Fruit fly (Drosophila melanogaster) whole organism, prepupa: Measurements from ENCODE around the gene PH4alphaPV.

Experiments used
- CG10631 ChIP-seq: fragments of 200-800 bp; sonication (Bioruptor generic); optimal IDR thresholded peaks from 2 replicates; lab custom pipeline; 2016; ENCODE audit warnings: missing biosample characterization, missing genetic modification characterization
- CG10669 ChIP-seq: fragments of 200-800 bp; sonication (Bioruptor generic); optimal IDR thresholded peaks from 3 replicates; lab custom pipeline; 2018; ENCODE audit warnings: missing biosample characterization, mild to moderate bottlenecking, missing genetic modification characterization, moderate library complexity
- CG11294 ChIP-seq: fragments of 200-800 bp; sonication (Bioruptor generic); IDR thresholded peaks from 2 replicates; pipeline ENCODE4 v1.3.6; 2022; ENCODE audit warnings: missing biosample characterization, missing genetic modification characterization
- CG11762 ChIP-seq: fragments of 200-800 bp; sonication (Bioruptor generic); optimal IDR thresholded peaks from 3 replicates; lab custom pipeline; 2016; ENCODE audit warnings: missing biosample characterization, missing genetic modification characterization; ENCODE audit not compliant: insufficient read depth
- CG1621 ChIP-seq: fragments of 200-800 bp; sonication (Bioruptor generic); optimal IDR thresholded peaks from 3 replicates; lab custom pipeline; 2018; ENCODE audit warnings: missing biosample characterization, mild to moderate bottlenecking, missing genetic modification characterization
- CG16779 ChIP-seq: fragments of 200-800 bp; sonication (Bioruptor generic); optimal IDR thresholded peaks from 3 replicates; lab custom pipeline; 2017; ENCODE audit warnings: missing biosample characterization, mild to moderate bottlenecking, missing genetic modification characterization
- CG3032 ChIP-seq: fragments of 200-800 bp; optimal IDR thresholded peaks from 2 replicates; lab custom pipeline; 2019; ENCODE audit warnings: missing biosample characterization, mild to moderate bottlenecking, missing genetic modification characterization, moderate library complexity
- CG32006 ChIP-seq: fragments of 200-800 bp; sonication (Bioruptor generic); optimal IDR thresholded peaks from 3 replicates; lab custom pipeline; 2017; ENCODE audit warnings: missing biosample characterization, mild to moderate bottlenecking, missing genetic modification characterization
- CG3919 ChIP-seq: fragments of 200-800 bp; sonication (Bioruptor generic); optimal IDR thresholded peaks from 3 replicates; lab custom pipeline; 2016; ENCODE audit warnings: missing biosample characterization, missing genetic modification characterization
- CG4318 ChIP-seq: fragments of 200-800 bp; sonication (Bioruptor generic); optimal IDR thresholded peaks from 3 replicates; lab custom pipeline; 2017; ENCODE audit warnings: missing biosample characterization, mild to moderate bottlenecking, missing genetic modification characterization
- CG6854 ChIP-seq: fragments of 200-800 bp; sonication (Bioruptor generic); optimal IDR thresholded peaks from 2 replicates; lab custom pipeline; 2017; ENCODE audit warnings: missing biosample characterization, mild to moderate bottlenecking, missing genetic modification characterization
- CG8119 ChIP-seq: fragments of 200-800 bp; sonication (Bioruptor generic); IDR thresholded peaks from 3 replicates; pipeline ENCODE4 v1.3.6; 2022; ENCODE audit warnings: missing biosample characterization, missing genetic modification characterization
- CG8319 ChIP-seq: fragments of 200-800 bp; sonication (Bioruptor generic); optimal IDR thresholded peaks from 3 replicates; lab custom pipeline; 2016; ENCODE audit warnings: missing biosample characterization, missing genetic modification characterization
- Eip75B ChIP-seq: fragments of 200-800 bp; sonication (Bioruptor generic); optimal IDR thresholded peaks from 3 replicates; lab custom pipeline; 2016; ENCODE audit warnings: missing biosample characterization, missing genetic modification characterization
- Eip78C ChIP-seq: fragments of 200-800 bp; sonication (Bioruptor generic); peaks from one replicate; lab custom pipeline; 2016; ENCODE audit warnings: missing biosample characterization, missing genetic modification characterization
- Eip93F ChIP-seq: fragments of 200-800 bp; sonication (Bioruptor generic); optimal IDR thresholded peaks from 2 replicates; lab custom pipeline; 2016; ENCODE audit warnings: missing biosample characterization, mild to moderate bottlenecking, missing genetic modification characterization
- Ets96B ChIP-seq: fragments of 200-800 bp; optimal IDR thresholded peaks from 2 replicates; lab custom pipeline; 2019; ENCODE audit warnings: missing biosample characterization, mild to moderate bottlenecking, missing genetic modification characterization, moderate library complexity
- Gug ChIP-seq: fragments of 200-800 bp; sonication (Bioruptor generic); IDR thresholded peaks from 2 replicates; pipeline ENCODE4 v1.3.6; 2022; ENCODE audit warnings: missing biosample characterization, missing genetic modification characterization
- Hr38 ChIP-seq: sonication (Bioruptor generic); optimal IDR thresholded peaks from 2 replicates; lab custom pipeline; 2016; ENCODE audit warnings: missing biosample characterization, missing genetic modification characterization
- Hr39 ChIP-seq: fragments of 200-800 bp; sonication (Bioruptor generic); optimal IDR thresholded peaks from 2 replicates; lab custom pipeline; 2016; ENCODE audit warnings: missing biosample characterization, missing genetic modification characterization
- Hr4 ChIP-seq: fragments of 200-800 bp; sonication (Bioruptor generic); optimal IDR thresholded peaks from 3 replicates; lab custom pipeline; 2016; ENCODE audit warnings: missing biosample characterization, missing genetic modification characterization
- Lpt ChIP-seq: fragments of 200-800 bp; sonication (Bioruptor generic); optimal IDR thresholded peaks from 3 replicates; lab custom pipeline; 2016; ENCODE audit warnings: missing biosample characterization, missing genetic modification characterization
- OdsH ChIP-seq: fragments of 200-800 bp; sonication (Bioruptor generic); optimal IDR thresholded peaks from 3 replicates; lab custom pipeline; 2016; ENCODE audit warnings: missing biosample characterization, missing genetic modification characterization
- Smox ChIP-seq: fragments of 200-800 bp; sonication (Bioruptor generic); optimal IDR thresholded peaks from 3 replicates; lab custom pipeline; 2016; ENCODE audit warnings: missing biosample characterization, missing genetic modification characterization
- Sox14 ChIP-seq: fragments of 200-800 bp; sonication (Bioruptor generic); optimal IDR thresholded peaks from 3 replicates; lab custom pipeline; 2016; ENCODE audit warnings: missing biosample characterization, missing genetic modification characterization
- achi ChIP-seq: fragments of 200-800 bp; sonication (Bioruptor generic); optimal IDR thresholded peaks from 3 replicates; lab custom pipeline; 2016; ENCODE audit warnings: missing biosample characterization, missing genetic modification characterization
- acj6 ChIP-seq: fragments of 200-800 bp; sonication (Bioruptor generic); optimal IDR thresholded peaks from 3 replicates; lab custom pipeline; 2016; ENCODE audit warnings: missing biosample characterization, missing genetic modification characterization
- cyc ChIP-seq: fragments of 200-800 bp; sonication (Bioruptor generic); optimal IDR thresholded peaks from 3 replicates; lab custom pipeline; 2016; ENCODE audit warnings: missing biosample characterization, missing genetic modification characterization
- dac ChIP-seq: fragments of 200-800 bp; sonication (Bioruptor generic); optimal IDR thresholded peaks from 2 replicates; lab custom pipeline; 2017; ENCODE audit warnings: missing biosample characterization, mild to moderate bottlenecking, missing genetic modification characterization
- dsx ChIP-seq: fragments of 200-800 bp; optimal IDR thresholded peaks from 3 replicates; lab custom pipeline; 2019; ENCODE audit warnings: missing biosample characterization, mild to moderate bottlenecking, missing genetic modification characterization, moderate library complexity; ENCODE audit not compliant: poor library complexity, severe bottlenecking
- eg ChIP-seq: fragments of 200-800 bp; sonication (Bioruptor generic); IDR thresholded peaks from 3 replicates; pipeline ENCODE4 v1.3.6; 2022; ENCODE audit warnings: missing biosample characterization, missing genetic modification characterization
- esn ChIP-seq: fragments of 200-800 bp; sonication (Bioruptor generic); optimal IDR thresholded peaks from 2 replicates; lab custom pipeline; 2016; ENCODE audit warnings: missing biosample characterization, mild to moderate bottlenecking, missing genetic modification characterization, moderate library complexity
- fd85E ChIP-seq: fragments of 200-800 bp; sonication (Bioruptor generic); optimal IDR thresholded peaks from 3 replicates; lab custom pipeline; 2016; ENCODE audit warnings: missing biosample characterization, missing genetic modification characterization
- fkh ChIP-seq: fragments of 200-800 bp; sonication (Bioruptor generic); optimal IDR thresholded peaks from 3 replicates; lab custom pipeline; 2017; ENCODE audit warnings: missing biosample characterization, mild to moderate bottlenecking, missing genetic modification characterization, moderate library complexity
- net ChIP-seq: fragments of 200-800 bp; sonication (Bioruptor generic); optimal IDR thresholded peaks from 3 replicates; lab custom pipeline; 2016; ENCODE audit warnings: missing biosample characterization, missing genetic modification characterization
- salr ChIP-seq, 2 experiments: fragments of 200-800 bp; sonication (Bioruptor generic); optimal IDR thresholded peaks; 3 replicates each; lab custom pipeline; 2016 to 2018; ENCODE audit warnings: missing biosample characterization in 2 of 2, missing genetic modification characterization in 2 of 2, mild to moderate bottlenecking in 1 of 2
- spab ChIP-seq: fragments of 200-800 bp; sonication (Bioruptor generic); optimal IDR thresholded peaks from 2 replicates; lab custom pipeline; 2017; ENCODE audit warnings: missing biosample characterization, mild to moderate bottlenecking, missing genetic modification characterization, missing genetic modification reagents
- svp ChIP-seq: fragments of 200-800 bp; sonication (Bioruptor generic); peaks from one replicate; lab custom pipeline; 2016; ENCODE audit warnings: missing biosample characterization, missing genetic modification characterization
- vri ChIP-seq: fragments of 200-800 bp; sonication (Bioruptor generic); optimal IDR thresholded peaks from 3 replicates; lab custom pipeline; 2016; ENCODE audit warnings: missing biosample characterization, mild to moderate bottlenecking, missing genetic modification characterization

PH4alphaPV gene

dm6 chr3R:30643240-30643639 lies 5.1 kb downstream of the PH4alphaPV start:
- TF ChIP-seq dsx (GFP tag; lab: Kevin White, UChicago) (no peak), CG4318 (GFP tag; lab: Kevin White, UChicago) (no peak), fkh (no peak), Eip93F (GFP tag; lab: Kevin White, UChicago) (no peak), esn (GFP tag; lab: Kevin White, UChicago) (no peak), Hr39 (GFP tag; lab: Kevin White, UChicago) (no peak), net (GFP tag; lab: Kevin White, UChicago) (no peak), eg (GFP tag; lab: Robert Waterston, UW) (no peak), svp (GFP tag; lab: Kevin White, UChicago) (peak; percentile 6), OdsH (no peak), vri (no peak), CG3919 (peak; percentile 8), cyc (GFP tag; lab: Kevin White, UChicago) (no peak), CG16779 (no peak), Hr4 (GFP tag; lab: Kevin White, UChicago) (no peak), CG3032 (tag; lab: Kevin White, UChicago) (no peak), CG8119 (GFP tag; lab: Robert Waterston, UW) (no peak), dac (GFP tag; lab: Kevin White, UChicago) (no peak), Lpt (GFP tag; lab: Kevin White, UChicago) (no peak), fd85E (GFP tag; lab: Kevin White, UChicago) (no peak), Smox (GFP tag; lab: Kevin White, UChicago) (no peak), CG11762 (GFP tag; lab: Kevin White, UChicago) (no peak), acj6 (GFP tag; lab: Kevin White, UChicago) (no peak), Sox14 (no peak), Ets96B (tag; lab: Kevin White, UChicago) (no peak), CG32006 (peak; percentile 6), salr (GFP tag; optimal IDR thresholded peaks at IDR 0.05; lab: Kevin White, UChicago) (no peak), Hr38 (GFP tag; lab: Kevin White, UChicago) (no peak), CG10669 (GFP tag; lab: Kevin White, UChicago) (no peak), CG6854 (GFP tag; lab: Kevin White, UChicago) (no peak), spab (no peak), CG10631 (GFP tag; lab: Kevin White, UChicago) (peak; percentile 9), CG8319 (GFP tag; lab: Kevin White, UChicago) (no peak), Gug (GFP tag; lab: Robert Waterston, UW) (no peak), CG11294 (no peak)
- TF ChIP-seq, all 60 proteins: peak for 4

DNA sequence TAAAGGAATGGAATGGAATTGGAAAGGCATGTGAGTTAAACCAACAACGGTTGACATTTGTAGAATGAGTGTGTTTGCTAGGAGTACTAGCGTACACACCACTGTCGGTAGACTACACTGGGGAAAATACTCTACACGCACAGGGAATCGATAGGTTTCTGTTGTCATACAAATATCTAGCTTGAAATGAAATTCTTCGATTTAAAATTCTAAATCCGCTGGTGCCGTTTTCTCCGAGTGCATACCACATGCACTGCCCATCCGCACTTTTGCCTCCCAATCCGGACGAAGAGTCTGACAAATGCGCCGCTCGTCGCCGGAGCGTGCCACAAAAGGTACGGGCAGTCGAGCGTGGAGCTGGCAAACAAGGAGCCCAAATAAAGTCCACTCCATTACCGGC lies 19.4 kb downstream of the PH4alphaPV start, which contains the start of gene CG2267:
CG2267 (minus strand) TSS at position 101 of the 400 bp plus-strand sequence.
- no peak for TF ChIP-seq fkh
- no peak for TF ChIP-seq Eip75B (GFP tag; lab: Kevin White, UChicago)
- TF ChIP-seq CG8119 (GFP tag; lab: Robert Waterston, UW), result no peak
- no peak for TF ChIP-seq salr (GFP tag; optimal IDR thresholded peaks at IDR 0.05; lab: Kevin White, UChicago)
- TF ChIP-seq Smox (GFP tag; lab: Kevin White, UChicago), result no peak
- TF ChIP-seq Hr4 (GFP tag; lab: Kevin White, UChicago), result no peak
- no peak for TF ChIP-seq dac (GFP tag; lab: Kevin White, UChicago)
- no peak for TF ChIP-seq CG11294
- TF ChIP-seq achi (GFP tag; lab: Kevin White, UChicago), result no peak
- no peak for TF ChIP-seq CG10631 (GFP tag; lab: Kevin White, UChicago)
- TF ChIP-seq fd85E (GFP tag; lab: Kevin White, UChicago), result no peak
- no peak for TF ChIP-seq CG6854 (GFP tag; lab: Kevin White, UChicago)
- TF ChIP-seq CG1621 (tag; lab: Kevin White, UChicago), result no peak
- TF ChIP-seq Ets96B (tag; lab: Kevin White, UChicago), result no peak
- TF ChIP-seq CG3032 (tag; lab: Kevin White, UChicago), result no peak
- no peak for TF ChIP-seq Eip78C (GFP tag; lab: Kevin White, UChicago)
